Worm (Caenorhabditis elegans) whole organism, L1 larva: ENCODE measurements around the gene pbo-4.
A peak's percentile ranks its signal among the peaks of the same experiment; 100 is the strongest.

Experiments
- C04F5.9 ChIP-seq: sonication (generic microtip); optimal IDR thresholded peaks from 2 replicates; lab custom pipeline; 2016; ENCODE audit warnings: missing genetic modification characterization, missing compliant biosample characterization
- C16A3.4 ChIP-seq: fragments of 150-350 bp; optimal IDR thresholded peaks from 2 replicates; lab custom pipeline; 2014; ENCODE audit warnings: missing biosample characterization, missing genetic modification characterization
- C34B4.2 ChIP-seq: sonication (generic microtip); optimal IDR thresholded peaks from 2 replicates; lab custom pipeline; 2017; ENCODE audit warnings: mild to moderate bottlenecking, missing genetic modification characterization, missing compliant biosample characterization
- aha-1 ChIP-seq: fragments of 150-350 bp; optimal IDR thresholded peaks from 2 replicates; lab custom pipeline; 2014; ENCODE audit warnings: missing biosample characterization, missing genetic modification characterization
- aly-2 ChIP-seq: fragments of 150-350 bp; optimal IDR thresholded peaks from 2 replicates; lab custom pipeline; 2014; ENCODE audit warnings: missing biosample characterization, missing genetic modification characterization
- ama-1 ChIP-seq: fragments of 150-350 bp; optimal IDR thresholded peaks from 2 replicates; lab custom pipeline; 2014
- ceh-63 ChIP-seq: fragments of 200-800 bp; sonication (Bioruptor generic); optimal IDR thresholded peaks from 2 replicates; lab custom pipeline; 2018; ENCODE audit warnings: mild to moderate bottlenecking, missing genetic modification characterization, missing compliant biosample characterization
- ceh-8 ChIP-seq: fragments of 200-800 bp; sonication (Bioruptor generic); optimal IDR thresholded peaks from 2 replicates; lab custom pipeline; 2018; ENCODE audit warnings: mild to moderate bottlenecking, missing genetic modification characterization, moderate library complexity, missing compliant biosample characterization
- efl-1 ChIP-seq, 4 experiments: fragments of 150-350 bp; optimal IDR thresholded peaks in 3 of 4; peaks in 1 of 4; 1 replicate in 1 of 4; 2 replicates in 3 of 4; lab custom pipeline; 2014; ENCODE audit warnings: missing biosample characterization in 2 of 4, missing genetic modification characterization in 2 of 4, missing genetic modification reagents in 2 of 4
- egl-27 ChIP-seq, 2 experiments: fragments of 150-350 bp in 1 of 2; sonication (generic microtip); optimal IDR thresholded peaks; 3 replicates each; lab custom pipeline; 2017 to 2018; ENCODE audit warnings: missing biosample characterization in 2 of 2, missing genetic modification characterization in 2 of 2, missing genetic modification reagents in 2 of 2
- elt-2 ChIP-seq: sonication (generic microtip); optimal IDR thresholded peaks from 2 replicates; lab custom pipeline; 2016; ENCODE audit warnings: missing genetic modification characterization, mild to moderate bottlenecking, inconsistent platforms, missing compliant biosample characterization, missing genetic modification reagents
- fkh-10 ChIP-seq: sonication (generic microtip); optimal IDR thresholded peaks from 2 replicates; lab custom pipeline; 2017; ENCODE audit warnings: missing biosample characterization, missing genetic modification reagents, missing genetic modification characterization
- fkh-4 ChIP-seq: sonication (generic microtip); optimal IDR thresholded peaks from 2 replicates; lab custom pipeline; 2016; ENCODE audit warnings: missing compliant biosample characterization, missing genetic modification characterization, borderline replicate concordance
- fkh-8 ChIP-seq: sonication (generic microtip); optimal IDR thresholded peaks from 2 replicates; lab custom pipeline; 2016; ENCODE audit warnings: mild to moderate bottlenecking, missing genetic modification characterization, missing compliant biosample characterization
- hlh-17 ChIP-seq: fragments of 200-800 bp; sonication (Bioruptor generic); optimal IDR thresholded peaks from 2 replicates; lab custom pipeline; 2018; ENCODE audit warnings: missing genetic modification characterization, mild to moderate bottlenecking, missing compliant biosample characterization, moderate library complexity, borderline replicate concordance
- hpl-2 ChIP-seq: fragments of 150-350 bp; optimal IDR thresholded peaks from 2 replicates; lab custom pipeline; 2014; ENCODE audit warnings: missing biosample characterization, missing genetic modification reagents, missing genetic modification characterization
- jun-1 ChIP-seq: fragments of 150-350 bp; optimal IDR thresholded peaks from 2 replicates; lab custom pipeline; 2014; ENCODE audit warnings: missing biosample characterization, missing genetic modification reagents, missing genetic modification characterization
- lin-14 ChIP-seq: fragments of 200-800 bp; sonication (Bioruptor generic); optimal IDR thresholded peaks from 2 replicates; lab custom pipeline; 2018; ENCODE audit warnings: mild to moderate bottlenecking, missing genetic modification characterization, moderate library complexity, missing compliant biosample characterization
- lin-39 ChIP-seq: fragments of 150-350 bp; optimal IDR thresholded peaks from 2 replicates; lab custom pipeline; 2014; ENCODE audit warnings: missing biosample characterization, missing genetic modification reagents, missing genetic modification characterization
- lir-3 ChIP-seq: sonication (generic microtip); optimal IDR thresholded peaks from 2 replicates; lab custom pipeline; 2016; ENCODE audit warnings: mild to moderate bottlenecking, missing genetic modification characterization, moderate library complexity, missing compliant biosample characterization; ENCODE audit not compliant: poor library complexity
- mef-2 ChIP-seq: fragments of 150-350 bp; optimal IDR thresholded peaks from 2 replicates; lab custom pipeline; 2014; ENCODE audit warnings: missing biosample characterization, missing genetic modification characterization
- mep-1 ChIP-seq: fragments of 150-350 bp; optimal IDR thresholded peaks from 2 replicates; lab custom pipeline; 2014; ENCODE audit warnings: missing biosample characterization, missing genetic modification characterization
- nhr-11 ChIP-seq: fragments of 150-350 bp; optimal IDR thresholded peaks from 2 replicates; lab custom pipeline; 2014; ENCODE audit warnings: missing biosample characterization, missing genetic modification characterization
- nhr-28 ChIP-seq: fragments of 150-350 bp; optimal IDR thresholded peaks from 2 replicates; lab custom pipeline; 2014; ENCODE audit warnings: missing biosample characterization, missing genetic modification characterization
- nhr-84 ChIP-seq: sonication (generic microtip); optimal IDR thresholded peaks from 2 replicates; lab custom pipeline; 2017; ENCODE audit warnings: missing biosample characterization, missing genetic modification characterization
- nhr-85 ChIP-seq: sonication (generic microtip); peaks from one replicate; lab custom pipeline; 2016; ENCODE audit warnings: missing genetic modification characterization, inconsistent platforms, missing compliant biosample characterization
- nhr-90 ChIP-seq: sonication (generic microtip); optimal IDR thresholded peaks from 2 replicates; lab custom pipeline; 2016; ENCODE audit warnings: mild to moderate bottlenecking, missing genetic modification characterization, missing compliant biosample characterization; ENCODE audit not compliant: poor library complexity
- rnt-1 ChIP-seq: sonication (generic microtip); optimal IDR thresholded peaks from 2 replicates; lab custom pipeline; 2016; ENCODE audit warnings: mild to moderate bottlenecking, missing genetic modification characterization, moderate library complexity, missing compliant biosample characterization
- tlp-1 ChIP-seq: fragments of 150-350 bp; optimal IDR thresholded peaks from 2 replicates; lab custom pipeline; 2014; ENCODE audit warnings: missing biosample characterization, missing genetic modification characterization
- unc-130 ChIP-seq: fragments of 150-350 bp; optimal IDR thresholded peaks from 2 replicates; lab custom pipeline; 2017; ENCODE audit warnings: missing biosample characterization, missing genetic modification characterization, inconsistent platforms
- unc-98 ChIP-seq: fragments of 200-800 bp; sonication (Bioruptor generic); IDR thresholded peaks from 2 replicates; pipeline ENCODE4 v1.3.6; 2022; ENCODE audit warnings: missing genetic modification characterization, missing compliant biosample characterization
- vab-15 ChIP-seq: sonication (generic microtip); optimal IDR thresholded peaks from 2 replicates; lab custom pipeline; 2017; ENCODE audit warnings: missing genotype, mild to moderate bottlenecking, missing genetic modification characterization, missing compliant biosample characterization
- xbp-1 ChIP-seq: sonication (generic microtip); optimal IDR thresholded peaks from 2 replicates; lab custom pipeline; 2016; ENCODE audit warnings: missing genetic modification characterization, missing compliant biosample characterization
- ztf-11 ChIP-seq, 2 experiments: sonication (generic microtip); optimal IDR thresholded peaks; 2 replicates each; lab custom pipeline; 2016 to 2017; ENCODE audit warnings: missing genetic modification characterization in 2 of 2, missing biosample characterization in 1 of 2, missing compliant biosample characterization in 1 of 2
- ztf-4 ChIP-seq: fragments of 150-350 bp; optimal IDR thresholded peaks from 2 replicates; lab custom pipeline; 2014; ENCODE audit warnings: missing biosample characterization, missing genetic modification characterization

Gene pbo-4

ce11 chrX:10981374-10981773, 27.4 kb downstream of the pbo-4 start:
- TF ChIP-seq lir-3: no peak
- no peak for TF ChIP-seq nhr-84 (tag; lab: Kevin White, UChicago)
- TF ChIP-seq C16A3.4 (tag; lab: Kevin White, UChicago): no peak
- no peak for TF ChIP-seq xbp-1
- TF ChIP-seq nhr-11: no peak
- no peak for TF ChIP-seq aha-1 (tag; lab: Kevin White, UChicago)
- no peak for TF ChIP-seq vab-15 (tag; lab: Kevin White, UChicago)
- TF ChIP-seq egl-27 (tag; optimal IDR thresholded peaks at IDR 0.05; lab: Kevin White, UChicago): no peak
- no peak for TF ChIP-seq tlp-1 (tag; lab: Kevin White, UChicago)
- TF ChIP-seq lin-39 (tag; lab: Kevin White, UChicago): no peak
- TF ChIP-seq unc-98: no peak
- TF ChIP-seq hpl-2 (GFP tag; lab: Kevin White, UChicago): no peak
- no peak for TF ChIP-seq ztf-4 (tag; lab: Kevin White, UChicago)
- no peak for TF ChIP-seq unc-130
- no peak for TF ChIP-seq rnt-1 (tag; lab: Kevin White, UChicago)

- TF ChIP-seq ama-1 (lab: Kevin White, UChicago) (no peak), fkh-4 (tag; lab: Kevin White, UChicago) (no peak), tlp-1 (tag; lab: Kevin White, UChicago) (no peak), unc-130 (no peak), hlh-17 (GFP tag; lab: Kevin White, UChicago) (no peak), nhr-85 (tag; lab: Kevin White, UChicago) (no peak), lin-14 (no peak), mep-1 (tag; lab: Kevin White, UChicago) (no peak), C04F5.9 (tag; lab: Kevin White, UChicago) (no peak), jun-1 (tag; lab: Kevin White, UChicago) (no peak), nhr-28 (tag; lab: Kevin White, UChicago) (no peak), C34B4.2 (tag; lab: Kevin White, UChicago) (no peak)
Observed at ce11 chrX:10982051-10982450, 28.1 kb downstream of the pbo-4 start, which contains the start of gene ver-4. Gene ver-4 (plus strand): TSS chrX:10982351.

ce11 chrX:10989286-10989685, 35.4 kb downstream of the pbo-4 start:
- TF ChIP-seq ceh-8 (GFP tag; lab: Kevin White, UChicago): no peak
- no peak for TF ChIP-seq ztf-11 (tag; optimal IDR thresholded peaks at IDR 0.05; lab: Kevin White, UChicago)
- TF ChIP-seq nhr-90 (tag; lab: Kevin White, UChicago): no peak
- no peak for TF ChIP-seq efl-1 (optimal IDR thresholded peaks at IDR 0.05; lab: Kevin White, UChicago)
- TF ChIP-seq efl-1 (GFP tag; optimal IDR thresholded peaks at IDR 0.05 in 1 of 2; lab: Kevin White, UChicago): peak in 1 of 2 experiments; percentile 6
- no peak for TF ChIP-seq hlh-17 (GFP tag; lab: Kevin White, UChicago)

ce11 chrX:10990159-10990854, 36.4 kb downstream of the pbo-4 start:
- TF ChIP-seq mep-1 (tag; lab: Kevin White, UChicago) (peak; percentile 32), lin-14 (no peak), ceh-63 (GFP tag; lab: Kevin White, UChicago) (no peak), fkh-8 (tag; lab: Kevin White, UChicago) (no peak), mef-2 (no peak), jun-1 (tag; lab: Kevin White, UChicago) (no peak), hpl-2 (GFP tag; lab: Kevin White, UChicago) (no peak), elt-2 (tag; lab: Kevin White, UChicago) (peak; percentile 57), aly-2 (tag; lab: Kevin White, UChicago) (no peak), tlp-1 (tag; lab: Kevin White, UChicago) (peak; percentile 17), ztf-4 (tag; lab: Kevin White, UChicago) (no peak), fkh-10 (no peak), vab-15 (tag; lab: Kevin White, UChicago) (no peak)
